Worm (Caenorhabditis elegans) whole organism, L3 larva: Measurements from ENCODE around the gene C07H4.1.

Experiments
- lin-39 ChIP-seq: fragments of 150-350 bp; optimal IDR thresholded peaks from 2 replicates; lab custom pipeline; 2018; ENCODE audit warnings: missing biosample characterization, missing genetic modification reagents, missing genetic modification characterization
- mdl-1 ChIP-seq: fragments of 150-350 bp; optimal IDR thresholded peaks from 2 replicates; lab custom pipeline; 2014; ENCODE audit warnings: missing biosample characterization, missing genetic modification characterization
- pqm-1 ChIP-seq: fragments of 150-350 bp; optimal IDR thresholded peaks from 2 replicates; lab custom pipeline; 2017; ENCODE audit warnings: missing biosample characterization, missing genetic modification characterization, inconsistent platforms
- skn-1 ChIP-seq: fragments of 150-350 bp; optimal IDR thresholded peaks from 2 replicates; lab custom pipeline; 2014; ENCODE audit warnings: missing biosample characterization, missing genetic modification characterization
- snpc-4 ChIP-seq: fragments of 150-350 bp; optimal IDR thresholded peaks from 2 replicates; lab custom pipeline; 2014; ENCODE audit warnings: missing biosample characterization, missing genetic modification characterization

DNA sequence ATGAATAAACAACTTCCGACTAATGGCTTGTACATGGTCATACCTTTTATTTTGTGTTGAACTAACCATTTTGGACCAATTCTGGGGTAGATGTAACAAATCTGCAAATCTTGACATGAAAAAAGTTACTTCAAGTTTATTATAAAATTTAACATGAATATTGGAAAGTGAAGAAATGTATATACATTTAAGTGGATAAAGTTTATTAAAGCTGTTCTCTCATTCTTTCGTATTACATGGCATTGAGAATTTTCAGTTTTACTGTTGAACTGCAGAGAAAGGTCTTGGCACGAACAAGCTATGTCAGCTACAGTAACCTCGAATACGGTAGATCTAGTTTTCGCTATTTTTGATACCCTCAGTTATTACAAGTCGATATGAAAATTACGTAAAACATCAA, at the start of gene C07H4.1:
- TF ChIP-seq skn-1 (tag; lab: Kevin White, UChicago), result no peak
- no peak for TF ChIP-seq lin-39 (tag; lab: Kevin White, UChicago)
- no peak for TF ChIP-seq snpc-4
- TF ChIP-seq pqm-1 (tag; lab: Kevin White, UChicago), result no peak
- TF ChIP-seq mdl-1 (tag; lab: Kevin White, UChicago), result no peak
